Worm (Caenorhabditis elegans) whole organism, young adult: ENCODE results near the gene C15H7.4.

Experiments
- F39B2.1 ChIP-seq: fragments of 200-800 bp; sonication (Bioruptor generic); IDR thresholded peaks from 2 replicates; pipeline ENCODE4 v1.3.6; 2022; ENCODE audit warnings: missing genetic modification reagents, missing genetic modification characterization, missing compliant biosample characterization
- T26A5.8 ChIP-seq: sonication (generic microtip); optimal IDR thresholded peaks from 2 replicates; lab custom pipeline; 2016; ENCODE audit warnings: missing genetic modification characterization, missing compliant biosample characterization
- Y56A3A.18 ChIP-seq: fragments of 200-800 bp; sonication (Bioruptor generic); IDR thresholded peaks from 2 replicates; pipeline ENCODE4 v1.3.6; 2022; ENCODE audit warnings: missing genetic modification reagents, missing genetic modification characterization, missing compliant biosample characterization
- ccch-3 ChIP-seq: fragments of 200-800 bp; sonication (Bioruptor generic); optimal IDR thresholded peaks from 2 replicates; lab custom pipeline; 2018; ENCODE audit warnings: mild to moderate bottlenecking, missing genetic modification characterization, missing compliant biosample characterization
- ceh-40 ChIP-seq: fragments of 200-800 bp; sonication (Bioruptor generic); IDR thresholded peaks from 2 replicates; pipeline ENCODE4 v1.3.6; 2022; ENCODE audit warnings: missing genetic modification characterization, missing compliant biosample characterization
- dpff-1 ChIP-seq: sonication (generic microtip); optimal IDR thresholded peaks from 2 replicates; lab custom pipeline; 2017; ENCODE audit warnings: mild to moderate bottlenecking, missing genetic modification characterization, missing compliant biosample characterization
- ekl-4 ChIP-seq: fragments of 200-800 bp; sonication (Bioruptor generic); IDR thresholded peaks from 2 replicates; pipeline ENCODE4 v1.3.6; 2022; ENCODE audit warnings: missing genetic modification reagents, missing genetic modification characterization, missing compliant biosample characterization
- hmg-1.2 ChIP-seq: fragments of 200-800 bp; sonication (Bioruptor generic); IDR thresholded peaks from 2 replicates; pipeline ENCODE4 v1.3.6; 2022; ENCODE audit warnings: missing genetic modification reagents, missing genetic modification characterization, missing compliant biosample characterization
- lin-26 ChIP-seq: fragments of 200-800 bp; sonication (Bioruptor generic); IDR thresholded peaks from 2 replicates; pipeline ENCODE4 v1.3.6; 2022; ENCODE audit warnings: missing genetic modification reagents, missing genetic modification characterization, missing compliant biosample characterization
- lin-40 ChIP-seq: sonication (generic microtip); optimal IDR thresholded peaks from 2 replicates; lab custom pipeline; 2016; ENCODE audit warnings: missing genetic modification characterization, mild to moderate bottlenecking, missing compliant biosample characterization, missing genotype, missing genetic modification reagents
- sdz-38 ChIP-seq: sonication (generic microtip); optimal IDR thresholded peaks from 2 replicates; lab custom pipeline; 2016; ENCODE audit warnings: missing genotype, missing genetic modification characterization, missing compliant biosample characterization
- snpc-4 ChIP-seq, 5 experiments: fragments of 150-350 bp in 1 of 5; sonication (generic microtip) in 4 of 5; optimal IDR thresholded peaks; 2 replicates each; lab custom pipeline; 2014 to 2018; ENCODE audit warnings: missing genetic modification characterization in 5 of 5, missing biosample characterization in 3 of 5, antibody characterized with exemption in 2 of 5, mild to moderate bottlenecking in 2 of 5, missing compliant biosample characterization in 2 of 5, missing genotype in 2 of 5, moderate library complexity in 2 of 5, missing genetic modification reagents in 1 of 5
- unc-62 ChIP-seq: fragments of 150-350 bp; optimal IDR thresholded peaks from 2 replicates; lab custom pipeline; 2014; ENCODE audit warnings: missing biosample characterization, missing genetic modification reagents, missing genetic modification characterization

- no peak for TF ChIP-seq lin-26 (GFP tag; lab: Robert Waterston, UW)
- no peak for TF ChIP-seq F39B2.1 (GFP tag; lab: Robert Waterston, UW)
- TF ChIP-seq ccch-3 (GFP tag; lab: Kevin White, UChicago): no peak
- TF ChIP-seq ekl-4 (GFP tag; lab: Robert Waterston, UW): no peak
- peak; percentile 13 for TF ChIP-seq lin-40 (tag; lab: Kevin White, UChicago)
- no peak for TF ChIP-seq Y56A3A.18
- TF ChIP-seq unc-62 (GFP tag; lab: Kevin White, UChicago): no peak
- no peak for TF ChIP-seq ceh-40
- TF ChIP-seq hmg-1.2 (GFP tag; lab: Robert Waterston, UW): no peak
- TF ChIP-seq snpc-4 (GFP tag; optimal IDR thresholded peaks at IDR 0.05; lab: Kevin White, UChicago): no peak
- no peak for TF ChIP-seq snpc-4 (tag; optimal IDR thresholded peaks at IDR 0.05; lab: Kevin White, UChicago)
- no peak for TF ChIP-seq dpff-1 (tag; lab: Kevin White, UChicago)
- no peak for TF ChIP-seq T26A5.8
- TF ChIP-seq sdz-38 (tag; lab: Kevin White, UChicago): no peak
Observed at ce11 chrIII:9666239-9666638, 10.5 kb upstream of the C15H7.4 start.
